Worm (Caenorhabditis elegans): Measurements from ENCODE around the gene str-114.

DNA sequence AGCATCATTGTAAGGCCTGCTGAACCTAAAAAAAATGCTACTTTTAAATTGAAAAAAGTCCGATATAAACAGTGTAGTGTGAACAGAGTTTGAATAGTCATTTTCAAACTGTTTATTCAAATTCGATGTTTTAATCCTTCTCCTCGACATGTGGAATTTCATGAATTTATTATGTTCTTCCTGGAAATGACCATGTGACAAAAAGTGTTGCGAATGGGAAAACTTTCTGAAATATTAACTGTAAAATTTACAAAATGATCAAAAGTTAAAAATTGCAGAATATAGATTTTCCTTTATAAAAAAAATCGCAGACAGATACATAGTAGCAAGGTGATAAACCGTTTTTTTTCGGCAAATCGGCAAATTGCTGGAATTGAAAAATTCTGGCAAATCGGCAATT is 44.2 kb upstream of the str-114 start, which contains the start of gene T22F3.8:
- TF ChIP-seq ref-1 (GFP tag; conservative IDR thresholded peaks at IDR 0.05) (no peak), ztf-29 (GFP tag; IDR thresholded peaks at IDR 0.05) (no peak), med-1 (GFP tag; optimal IDR thresholded peaks at IDR 0.05; ENCODE audit: insufficient read depth) (no peak)
